Worm (Caenorhabditis elegans) whole organism, L3 larva: ENCODE data around the gene Y116A8C.43.

Experiments used
- daf-12 ChIP-seq: fragments of 150-350 bp; optimal IDR thresholded peaks from 2 replicates; lab custom pipeline; 2014; ENCODE audit warnings: missing biosample characterization, missing genetic modification reagents, missing genetic modification characterization
- nhr-23 ChIP-seq: fragments of 150-350 bp; optimal IDR thresholded peaks from 2 replicates; lab custom pipeline; 2014; ENCODE audit warnings: missing biosample characterization, missing genetic modification reagents, missing genetic modification characterization
- nhr-77 ChIP-seq: fragments of 150-350 bp; optimal IDR thresholded peaks from 2 replicates; lab custom pipeline; 2014; ENCODE audit warnings: missing biosample characterization, missing genetic modification characterization
- snpc-4 ChIP-seq: fragments of 150-350 bp; optimal IDR thresholded peaks from 2 replicates; lab custom pipeline; 2014; ENCODE audit warnings: missing biosample characterization, missing genetic modification characterization

DNA sequence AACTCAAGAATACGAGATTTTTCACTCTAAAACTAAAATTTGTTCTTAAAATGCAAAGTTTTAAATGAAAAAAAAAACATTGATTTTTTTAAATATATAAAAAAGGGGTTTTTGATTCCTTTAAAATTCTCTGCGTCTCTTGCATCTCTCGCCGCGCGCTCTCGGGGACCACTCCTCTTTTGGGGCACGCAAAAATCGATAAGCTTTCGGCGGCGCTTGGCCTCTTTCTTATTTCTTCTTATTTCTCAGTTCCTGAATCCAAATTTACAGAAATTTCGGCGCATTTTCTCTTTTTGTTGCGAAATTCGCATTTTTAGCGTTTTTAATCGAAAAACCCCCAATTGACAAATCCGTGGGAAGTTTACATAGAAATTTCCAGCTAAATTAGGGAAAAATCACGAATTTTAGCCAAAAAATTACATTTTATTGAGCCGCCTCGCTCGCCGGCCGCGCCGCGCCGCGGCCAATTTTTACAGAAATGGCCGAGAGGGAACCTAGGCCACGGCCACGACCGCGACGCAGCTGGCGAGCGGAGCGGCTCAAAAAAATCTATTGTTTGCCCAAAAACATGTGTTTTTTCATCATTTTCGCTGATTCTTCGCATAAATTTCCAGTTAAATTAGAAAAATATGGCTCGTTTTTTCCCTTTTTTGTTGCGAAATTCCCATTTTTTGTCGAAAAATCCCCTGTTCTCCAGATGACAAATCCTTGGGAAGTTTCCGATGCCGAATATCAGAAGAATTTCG, 30.5 kb downstream of the Y116A8C.43 start, which contains the start of gene itsn-1:
- TF ChIP-seq nhr-23 (no peak), snpc-4 (no peak), nhr-77 (tag; lab: Kevin White, UChicago) (no peak), daf-12 (tag; lab: Kevin White, UChicago) (no peak)
